Fruit fly (Drosophila melanogaster) whole organism, embryonic: Measurements from ENCODE around the gene Mtpalpha.

Source experiments
- Antp ChIP-seq: fragments of 200-800 bp; sonication (Bioruptor generic); optimal IDR thresholded peaks from 3 replicates; lab custom pipeline; 2016; ENCODE audit warnings: missing biosample characterization, missing genetic modification characterization
- Asciz ChIP-seq: fragments of 200-800 bp; sonication (Bioruptor generic); optimal IDR thresholded peaks from 2 replicates; lab custom pipeline; 2017; ENCODE audit warnings: missing biosample characterization, mild to moderate bottlenecking, missing genetic modification characterization, missing genetic modification reagents
- B-H1 ChIP-seq: fragments of 200-800 bp; sonication (Bioruptor generic); IDR thresholded peaks from 3 replicates; pipeline ENCODE4 v1.3.6; 2022; ENCODE audit warnings: missing biosample characterization, missing genetic modification characterization
- CG12219 ChIP-seq: fragments of 200-800 bp; sonication (Bioruptor generic); optimal IDR thresholded peaks from 3 replicates; lab custom pipeline; 2018; ENCODE audit warnings: missing biosample characterization, mild to moderate bottlenecking, missing genetic modification characterization
- CG12942 ChIP-seq: fragments of 200-800 bp; sonication (Bioruptor generic); optimal IDR thresholded peaks from 3 replicates; lab custom pipeline; 2016; ENCODE audit warnings: missing biosample characterization, missing genetic modification characterization
- CG13123 ChIP-seq: fragments of 200-800 bp; sonication (Bioruptor generic); optimal IDR thresholded peaks from 2 replicates; lab custom pipeline; 2016; ENCODE audit warnings: missing biosample characterization, missing genetic modification characterization
- CG15269 ChIP-seq: fragments of 200-800 bp; sonication (Bioruptor generic); optimal IDR thresholded peaks from 2 replicates; lab custom pipeline; 2018; ENCODE audit warnings: missing biosample characterization, mild to moderate bottlenecking, missing genetic modification characterization, moderate library complexity
- CG1603 ChIP-seq: fragments of 200-800 bp; sonication (Bioruptor generic); optimal IDR thresholded peaks from 2 replicates; lab custom pipeline; 2019; ENCODE audit warnings: missing biosample characterization, mild to moderate bottlenecking, missing genetic modification characterization, moderate library complexity
- CG16815 ChIP-seq: fragments of 200-800 bp; sonication (Bioruptor generic); optimal IDR thresholded peaks from 3 replicates; lab custom pipeline; 2017; ENCODE audit warnings: missing biosample characterization, mild to moderate bottlenecking, missing genetic modification characterization
- CG17829 ChIP-seq: fragments of 200-800 bp; optimal IDR thresholded peaks from 2 replicates; lab custom pipeline; 2019; ENCODE audit warnings: missing biosample characterization, mild to moderate bottlenecking, missing genetic modification characterization, moderate library complexity
- CG18476 ChIP-seq: fragments of 200-800 bp; sonication (Bioruptor generic); optimal IDR thresholded peaks from 2 replicates; lab custom pipeline; 2016; ENCODE audit warnings: missing biosample characterization, mild to moderate bottlenecking, missing genetic modification characterization
- CG2116 ChIP-seq: fragments of 200-800 bp; sonication (Bioruptor generic); optimal IDR thresholded peaks from 3 replicates; lab custom pipeline; 2018; ENCODE audit warnings: missing biosample characterization, mild to moderate bottlenecking, missing genetic modification characterization
- CG2875 ChIP-seq: fragments of 200-800 bp; sonication (Bioruptor generic); optimal IDR thresholded peaks from 2 replicates; lab custom pipeline; 2017; ENCODE audit warnings: missing biosample characterization, mild to moderate bottlenecking, missing genetic modification characterization, missing genetic modification reagents
- CG31365 ChIP-seq: fragments of 200-800 bp; sonication (Bioruptor generic); optimal IDR thresholded peaks from 2 replicates; lab custom pipeline; 2018; ENCODE audit warnings: missing biosample characterization, mild to moderate bottlenecking, missing genetic modification characterization
- CG4404 ChIP-seq: fragments of 200-800 bp; sonication (Bioruptor generic); IDR thresholded peaks from 2 replicates; pipeline ENCODE4 v1.3.6; 2022; ENCODE audit warnings: missing biosample characterization, missing genetic modification characterization
- CG4730 ChIP-seq: fragments of 200-800 bp; sonication (Bioruptor generic); IDR thresholded peaks from 2 replicates; pipeline ENCODE4 v1.3.6; 2022; ENCODE audit warnings: missing biosample characterization, missing genetic modification characterization
- CG4854 ChIP-seq: fragments of 200-800 bp; sonication (Bioruptor generic); optimal IDR thresholded peaks from 2 replicates; lab custom pipeline; 2016; ENCODE audit warnings: missing biosample characterization, missing genetic modification characterization, inconsistent platforms
- CG6813 ChIP-seq: fragments of 200-800 bp; sonication (Bioruptor generic); optimal IDR thresholded peaks from 2 replicates; lab custom pipeline; 2017; ENCODE audit warnings: missing biosample characterization, missing genetic modification characterization, mild to moderate bottlenecking, moderate library complexity, missing genetic modification reagents
- CG9727 ChIP-seq: fragments of 200-800 bp; sonication (Bioruptor generic); optimal IDR thresholded peaks from 3 replicates; lab custom pipeline; 2017; ENCODE audit warnings: missing biosample characterization, mild to moderate bottlenecking, missing genetic modification characterization
- D19A ChIP-seq: fragments of 200-800 bp; optimal IDR thresholded peaks from 3 replicates; lab custom pipeline; 2019; ENCODE audit warnings: missing biosample characterization, mild to moderate bottlenecking, missing genetic modification characterization, moderate library complexity
- Deaf1 ChIP-seq: fragments of 200-800 bp; optimal IDR thresholded peaks from 3 replicates; lab custom pipeline; 2019; ENCODE audit warnings: missing biosample characterization, mild to moderate bottlenecking, missing genetic modification characterization, moderate library complexity
- Dll ChIP-seq: fragments of 200-800 bp; sonication (Bioruptor generic); IDR thresholded peaks from 4 replicates; pipeline ENCODE4 v1.3.6; 2022; ENCODE audit warnings: missing biosample characterization, missing genetic modification characterization; ENCODE audit not compliant: partially characterized antibody
- Doc2 ChIP-seq: fragments of 200-800 bp; sonication (Bioruptor generic); IDR thresholded peaks from 2 replicates; pipeline ENCODE4 v1.3.6; 2022; ENCODE audit warnings: missing biosample characterization, missing genetic modification characterization
- Dref ChIP-seq: fragments of 200-800 bp; sonication (Bioruptor generic); IDR thresholded peaks from 2 replicates; pipeline ENCODE4 v1.3.6; 2022; ENCODE audit warnings: missing biosample characterization, missing genetic modification characterization
- Fer2 ChIP-seq: fragments of 200-800 bp; sonication (Bioruptor generic); optimal IDR thresholded peaks from 2 replicates; lab custom pipeline; 2018; ENCODE audit warnings: missing biosample characterization, mild to moderate bottlenecking, missing genetic modification characterization, moderate library complexity
- HmgD ChIP-seq: fragments of 200-800 bp; sonication (Bioruptor generic); optimal IDR thresholded peaks from 3 replicates; lab custom pipeline; 2016; ENCODE audit warnings: missing biosample characterization, missing genetic modification characterization
- Hsf ChIP-seq: fragments of 200-800 bp; sonication (Bioruptor generic); optimal IDR thresholded peaks from 3 replicates; lab custom pipeline; 2016; ENCODE audit warnings: missing biosample characterization, missing genetic modification characterization
- Lpt ChIP-seq: fragments of >200 bp; optimal IDR thresholded peaks from 2 replicates; lab custom pipeline; 2018; ENCODE audit warnings: missing biosample characterization, missing genetic modification characterization
- Mad ChIP-seq: fragments of 200-800 bp; sonication (Bioruptor generic); optimal IDR thresholded peaks from 2 replicates; lab custom pipeline; 2016; ENCODE audit warnings: missing biosample characterization, missing genetic modification characterization
- Med ChIP-seq: fragments of 200-800 bp; sonication (Bioruptor generic); peaks from one replicate; lab custom pipeline; 2016; ENCODE audit warnings: missing biosample characterization, missing genetic modification characterization, mild to moderate bottlenecking, inconsistent platforms, moderate library complexity
- Neu2 ChIP-seq: fragments of 200-800 bp; sonication (Bioruptor generic); optimal IDR thresholded peaks from 3 replicates; lab custom pipeline; 2016; ENCODE audit warnings: missing biosample characterization, missing genetic modification characterization, borderline replicate concordance
- Oaz ChIP-seq: fragments of 200-800 bp; sonication (Bioruptor generic); IDR thresholded peaks from 2 replicates; pipeline ENCODE4 v1.3.6; 2022; ENCODE audit warnings: missing biosample characterization, missing genetic modification characterization
- Sox102F ChIP-seq: fragments of 200-800 bp; sonication (Bioruptor generic); optimal IDR thresholded peaks from 2 replicates; lab custom pipeline; 2018; ENCODE audit warnings: missing biosample characterization, mild to moderate bottlenecking, missing genetic modification characterization, moderate library complexity
- Spps ChIP-seq: fragments of 200-800 bp; sonication (Bioruptor generic); optimal IDR thresholded peaks from 2 replicates; lab custom pipeline; 2018; ENCODE audit warnings: missing biosample characterization, mild to moderate bottlenecking, missing genetic modification characterization
- Usf ChIP-seq: fragments of 200-800 bp; sonication (Bioruptor generic); optimal IDR thresholded peaks from 2 replicates; lab custom pipeline; 2017; ENCODE audit warnings: missing genotype, missing biosample characterization, missing genetic modification characterization
- ash1 ChIP-seq: fragments of 200-800 bp; sonication (Bioruptor generic); optimal IDR thresholded peaks from 2 replicates; lab custom pipeline; 2018; ENCODE audit warnings: missing biosample characterization, mild to moderate bottlenecking, missing genetic modification characterization
- bowl ChIP-seq: fragments of 200-800 bp; sonication (Bioruptor generic); IDR thresholded peaks from 2 replicates; pipeline ENCODE4 v1.3.6; 2022; ENCODE audit warnings: missing biosample characterization, missing genetic modification characterization
- corto ChIP-seq: fragments of 200-800 bp; sonication (Bioruptor generic); optimal IDR thresholded peaks from 2 replicates; lab custom pipeline; 2016; ENCODE audit warnings: missing biosample characterization, mild to moderate bottlenecking, missing genetic modification characterization, moderate library complexity
- crp ChIP-seq, 2 experiments: fragments of 200-800 bp; sonication (Bioruptor generic); optimal IDR thresholded peaks; 2 replicates in 1 of 2; 3 replicates in 1 of 2; lab custom pipeline; 2017; ENCODE audit warnings: missing biosample characterization in 2 of 2, missing genetic modification characterization in 2 of 2, mild to moderate bottlenecking in 1 of 2, moderate library complexity in 1 of 2
- fd96Cb ChIP-seq: fragments of 200-800 bp; sonication (Bioruptor generic); optimal IDR thresholded peaks from 2 replicates; lab custom pipeline; 2018; ENCODE audit warnings: missing biosample characterization, mild to moderate bottlenecking, missing genetic modification characterization, moderate library complexity
- jigr1 ChIP-seq: fragments of 200-800 bp; sonication (Bioruptor generic); IDR thresholded peaks from 3 replicates; pipeline ENCODE4 v1.3.6; 2022; ENCODE audit warnings: missing biosample characterization, missing genetic modification characterization
- lab ChIP-seq: fragments of 200-800 bp; sonication (Bioruptor generic); optimal IDR thresholded peaks from 3 replicates; lab custom pipeline; 2017; ENCODE audit warnings: missing biosample characterization, missing genetic modification characterization, mild to moderate bottlenecking, moderate library complexity, missing genetic modification reagents
- lov ChIP-seq, 2 experiments: fragments of 200-800 bp in 1 of 2; fragments of >200 bp in 1 of 2; sonication (Bioruptor generic) in 1 of 2; IDR thresholded peaks in 1 of 2; optimal IDR thresholded peaks in 1 of 2; 2 replicates in 1 of 2; 3 replicates in 1 of 2; pipeline versions ENCODE4 v1.3.6 to Lab custom; 2017 to 2022; ENCODE audit warnings: missing biosample characterization in 1 of 2, missing genetic modification characterization in 1 of 2
- luna ChIP-seq: fragments of 200-800 bp; sonication (Bioruptor generic); optimal IDR thresholded peaks from 2 replicates; lab custom pipeline; 2016; ENCODE audit warnings: missing biosample characterization, missing genetic modification characterization
- nerfin-1 ChIP-seq: fragments of 200-800 bp; sonication (Bioruptor generic); optimal IDR thresholded peaks from 3 replicates; lab custom pipeline; 2019; ENCODE audit warnings: missing biosample characterization, mild to moderate bottlenecking, missing genetic modification characterization, moderate library complexity
- repo ChIP-seq: fragments of 200-800 bp; sonication (Bioruptor generic); optimal IDR thresholded peaks from 2 replicates; lab custom pipeline; 2016; ENCODE audit warnings: missing biosample characterization, missing genetic modification characterization
- slou ChIP-seq: fragments of 200-800 bp; sonication (Bioruptor generic); optimal IDR thresholded peaks from 3 replicates; lab custom pipeline; 2016; ENCODE audit warnings: missing biosample characterization, missing genetic modification characterization
- tap ChIP-seq: fragments of 200-800 bp; optimal IDR thresholded peaks from 3 replicates; lab custom pipeline; 2019; ENCODE audit warnings: missing biosample characterization, mild to moderate bottlenecking, missing genetic modification characterization, moderate library complexity
- tll ChIP-seq, 2 experiments: fragments of 200-800 bp in 1 of 2; fragments of >200 bp in 1 of 2; sonication (Bioruptor generic) in 1 of 2; optimal IDR thresholded peaks; 2 replicates each; lab custom pipeline; 2017 to 2019; ENCODE audit warnings: missing biosample characterization in 2 of 2, missing genetic modification characterization in 2 of 2, mild to moderate bottlenecking in 1 of 2, moderate library complexity in 1 of 2
- zen2 ChIP-seq: fragments of 200-800 bp; sonication (Bioruptor generic); IDR thresholded peaks from 3 replicates; pipeline ENCODE4 v1.3.6; 2022; ENCODE audit warnings: missing biosample characterization, missing genetic modification characterization; ENCODE audit not compliant: partially characterized antibody

Mtpalpha gene

DNA sequence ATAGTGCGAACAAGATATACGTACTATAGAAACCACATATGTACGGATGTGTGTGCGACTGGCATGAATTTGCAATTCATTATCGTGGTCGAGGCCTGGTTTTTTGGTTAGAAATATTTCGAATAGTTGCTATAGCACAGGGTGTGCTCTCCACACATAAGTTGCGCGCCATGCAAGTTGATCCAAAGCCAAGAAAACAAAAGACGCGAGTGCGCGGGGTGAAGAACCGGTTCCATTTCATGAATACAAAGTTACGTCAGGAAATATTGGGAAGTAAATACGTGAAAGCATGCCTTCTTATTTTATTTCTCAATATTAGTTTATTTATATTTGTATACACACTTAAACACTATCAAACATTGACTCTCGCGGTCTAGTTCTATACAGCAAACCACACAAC, 37.4 kb upstream of the Mtpalpha start (continued):
- TF ChIP-seq CG17829 (tag; lab: Kevin White, UChicago) (no peak), CG4854 (no peak), Neu2 (GFP tag; lab: Kevin White, UChicago) (no peak), Deaf1 (no peak), Fer2 (tag; lab: Kevin White, UChicago) (no peak), slou (no peak), CG9727 (peak; percentile 15), jigr1 (GFP tag; lab: Robert Waterston, UW) (no peak), Asciz (GFP tag; lab: Kevin White, UChicago) (peak; percentile 62), CG12942 (GFP tag; lab: Kevin White, UChicago) (no peak), CG1603 (tag; lab: Kevin White, UChicago) (peak; percentile 32), fd96Cb (tag; lab: Kevin White, UChicago) (no peak), D19A (tag; lab: Kevin White, UChicago) (peak; percentile 11), nerfin-1 (tag; lab: Kevin White, UChicago) (no peak), Dll (GFP tag; lab: Robert Waterston, UW) (no peak), B-H1 (GFP tag; lab: Robert Waterston, UW) (no peak; the same call in 2 of the 3 replicates), zen2 (GFP tag; lab: Robert Waterston, UW) (no peak), Hsf (GFP tag; lab: Kevin White, UChicago) (no peak), Doc2 (GFP tag; lab: Robert Waterston, UW) (no peak), lov (optimal IDR thresholded peaks at IDR 0.05; lab: Kevin White, UChicago) (no peak), lov (GFP tag; IDR thresholded peaks at IDR 0.05; lab: Robert Waterston, UW) (no peak), CG13123 (no peak), HmgD (GFP tag; lab: Kevin White, UChicago) (no peak), Oaz (no peak), ash1 (no peak), tll (GFP tag; optimal IDR thresholded peaks at IDR 0.05; lab: Kevin White, UChicago) (no peak), bowl (GFP tag; lab: Robert Waterston, UW) (no peak), CG12219 (GFP tag; lab: Kevin White, UChicago) (no peak), Sox102F (GFP tag; lab: Kevin White, UChicago) (no peak), CG16815 (GFP tag; lab: Kevin White, UChicago) (no peak), CG4404 (GFP tag; lab: Robert Waterston, UW) (no peak), Usf (GFP tag; lab: Kevin White, UChicago) (no peak), Antp (GFP tag; lab: Kevin White, UChicago) (no peak), CG15269 (tag; lab: Kevin White, UChicago) (peak; percentile 30), CG2875 (GFP tag; lab: Kevin White, UChicago) (peak; percentile 54), repo (no peak), Mad (GFP tag; lab: Kevin White, UChicago) (no peak), CG31365 (tag; lab: Kevin White, UChicago) (no peak), tap (peak; percentile 31), Lpt (GFP tag; lab: Kevin White, UChicago) (no peak), CG6813 (GFP tag; lab: Kevin White, UChicago) (peak; percentile 55), CG4730 (no peak), corto (GFP tag; lab: Kevin White, UChicago) (no peak), Spps (tag; lab: Kevin White, UChicago) (peak; percentile 41), lab (GFP tag; lab: Kevin White, UChicago) (peak; percentile 48), Med (GFP tag; lab: Kevin White, UChicago) (peak; percentile 86), crp (GFP tag; optimal IDR thresholded peaks at IDR 0.05; lab: Kevin White, UChicago) (no peak), CG2116 (GFP tag; lab: Kevin White, UChicago) (no peak), Dref (no peak), CG18476 (no peak), luna (GFP tag; lab: Kevin White, UChicago) (no peak)
